Worm (Caenorhabditis elegans) whole organism, L1 larva: ENCODE measurements around the gene ZK643.6.

Source experiments
- C04F5.9 ChIP-seq: sonication (generic microtip); optimal IDR thresholded peaks from 2 replicates; lab custom pipeline; 2016; ENCODE audit warnings: missing genetic modification characterization, missing compliant biosample characterization
- C16A3.4 ChIP-seq: fragments of 150-350 bp; optimal IDR thresholded peaks from 2 replicates; lab custom pipeline; 2014; ENCODE audit warnings: missing biosample characterization, missing genetic modification characterization
- Y116A8C.19 ChIP-seq: sonication (generic microtip); optimal IDR thresholded peaks from 2 replicates; lab custom pipeline; 2016; ENCODE audit warnings: missing compliant biosample characterization, missing genetic modification characterization, borderline replicate concordance
- aly-2 ChIP-seq: fragments of 150-350 bp; optimal IDR thresholded peaks from 2 replicates; lab custom pipeline; 2014; ENCODE audit warnings: missing biosample characterization, missing genetic modification characterization
- blmp-1 ChIP-seq: fragments of 150-350 bp; optimal IDR thresholded peaks from 2 replicates; lab custom pipeline; 2014; ENCODE audit warnings: missing biosample characterization, missing genetic modification characterization
- ceh-63 ChIP-seq: fragments of 200-800 bp; sonication (Bioruptor generic); optimal IDR thresholded peaks from 2 replicates; lab custom pipeline; 2018; ENCODE audit warnings: mild to moderate bottlenecking, missing genetic modification characterization, missing compliant biosample characterization
- ces-1 ChIP-seq: fragments of 150-350 bp; optimal IDR thresholded peaks from 2 replicates; lab custom pipeline; 2014; ENCODE audit warnings: missing biosample characterization, missing genetic modification reagents, missing genetic modification characterization
- dpl-1 ChIP-seq, 3 experiments: fragments of 150-350 bp in 2 of 3; sonication (generic microtip) in 1 of 3; optimal IDR thresholded peaks; 2 replicates each; lab custom pipeline; 2014 to 2017; ENCODE audit warnings: missing biosample characterization in 3 of 3, missing genetic modification characterization in 3 of 3, missing genetic modification reagents in 3 of 3
- efl-1 ChIP-seq, 4 experiments: fragments of 150-350 bp; optimal IDR thresholded peaks in 3 of 4; peaks in 1 of 4; 1 replicate in 1 of 4; 2 replicates in 3 of 4; lab custom pipeline; 2014; ENCODE audit warnings: missing biosample characterization in 2 of 4, missing genetic modification characterization in 2 of 4, missing genetic modification reagents in 2 of 4
- efl-3 ChIP-seq: fragments of 200-800 bp; sonication (Bioruptor generic); optimal IDR thresholded peaks from 2 replicates; lab custom pipeline; 2018; ENCODE audit warnings: mild to moderate bottlenecking, missing genetic modification characterization, missing compliant biosample characterization
- egl-13 ChIP-seq: sonication (generic microtip); optimal IDR thresholded peaks from 2 replicates; lab custom pipeline; 2016; ENCODE audit warnings: missing genotype, missing genetic modification reagents, missing genetic modification characterization, missing compliant biosample characterization
- egl-27 ChIP-seq, 2 experiments: fragments of 150-350 bp in 1 of 2; sonication (generic microtip); optimal IDR thresholded peaks; 3 replicates each; lab custom pipeline; 2017 to 2018; ENCODE audit warnings: missing biosample characterization in 2 of 2, missing genetic modification characterization in 2 of 2, missing genetic modification reagents in 2 of 2
- elt-2 ChIP-seq: sonication (generic microtip); optimal IDR thresholded peaks from 2 replicates; lab custom pipeline; 2016; ENCODE audit warnings: missing genetic modification characterization, mild to moderate bottlenecking, inconsistent platforms, missing compliant biosample characterization, missing genetic modification reagents
- fkh-10 ChIP-seq: sonication (generic microtip); optimal IDR thresholded peaks from 2 replicates; lab custom pipeline; 2017; ENCODE audit warnings: missing biosample characterization, missing genetic modification reagents, missing genetic modification characterization
- fos-1 ChIP-seq: fragments of 150-350 bp; optimal IDR thresholded peaks from 2 replicates; lab custom pipeline; 2014; ENCODE audit warnings: missing biosample characterization, missing genetic modification characterization
- hlh-4 ChIP-seq: sonication (generic microtip); optimal IDR thresholded peaks from 2 replicates; lab custom pipeline; 2016; ENCODE audit warnings: mild to moderate bottlenecking, missing genetic modification characterization, missing compliant biosample characterization
- isw-1 ChIP-seq: fragments of 200-800 bp; sonication (Bioruptor generic); IDR thresholded peaks from 2 replicates; pipeline ENCODE4 v1.3.6; 2022; ENCODE audit warnings: missing genetic modification characterization, missing compliant biosample characterization
- lin-14 ChIP-seq: fragments of 200-800 bp; sonication (Bioruptor generic); optimal IDR thresholded peaks from 2 replicates; lab custom pipeline; 2018; ENCODE audit warnings: mild to moderate bottlenecking, missing genetic modification characterization, moderate library complexity, missing compliant biosample characterization
- lin-15B ChIP-seq: fragments of 150-350 bp; sonication (generic microtip); optimal IDR thresholded peaks from 3 replicates; lab custom pipeline; 2014; ENCODE audit warnings: missing biosample characterization, missing genetic modification characterization
- lin-39 ChIP-seq: fragments of 150-350 bp; optimal IDR thresholded peaks from 2 replicates; lab custom pipeline; 2014; ENCODE audit warnings: missing biosample characterization, missing genetic modification reagents, missing genetic modification characterization
- lir-3 ChIP-seq: sonication (generic microtip); optimal IDR thresholded peaks from 2 replicates; lab custom pipeline; 2016; ENCODE audit warnings: mild to moderate bottlenecking, missing genetic modification characterization, moderate library complexity, missing compliant biosample characterization; ENCODE audit not compliant: poor library complexity
- mef-2 ChIP-seq: fragments of 150-350 bp; optimal IDR thresholded peaks from 2 replicates; lab custom pipeline; 2014; ENCODE audit warnings: missing biosample characterization, missing genetic modification characterization
- nhr-11 ChIP-seq: fragments of 150-350 bp; optimal IDR thresholded peaks from 2 replicates; lab custom pipeline; 2014; ENCODE audit warnings: missing biosample characterization, missing genetic modification characterization
- nhr-20 ChIP-seq: sonication (generic microtip); optimal IDR thresholded peaks from 2 replicates; lab custom pipeline; 2016; ENCODE audit warnings: mild to moderate bottlenecking, missing genetic modification characterization, missing compliant biosample characterization
- nhr-71 ChIP-seq: sonication (generic microtip); optimal IDR thresholded peaks from 2 replicates; lab custom pipeline; 2016; ENCODE audit warnings: mild to moderate bottlenecking, missing genetic modification characterization, moderate library complexity, missing compliant biosample characterization
- nhr-76 ChIP-seq: sonication (generic microtip); optimal IDR thresholded peaks from 2 replicates; lab custom pipeline; 2017; ENCODE audit warnings: missing biosample characterization, missing genetic modification characterization
- nhr-77 ChIP-seq: fragments of 150-350 bp; optimal IDR thresholded peaks from 2 replicates; lab custom pipeline; 2014; ENCODE audit warnings: missing biosample characterization, missing genetic modification characterization
- nhr-84 ChIP-seq: sonication (generic microtip); optimal IDR thresholded peaks from 2 replicates; lab custom pipeline; 2017; ENCODE audit warnings: missing biosample characterization, missing genetic modification characterization
- nhr-85 ChIP-seq: sonication (generic microtip); peaks from one replicate; lab custom pipeline; 2016; ENCODE audit warnings: missing genetic modification characterization, inconsistent platforms, missing compliant biosample characterization
- pag-3 ChIP-seq: sonication (generic microtip); optimal IDR thresholded peaks from 2 replicates; lab custom pipeline; 2017; ENCODE audit warnings: missing genetic modification characterization, mild to moderate bottlenecking, missing compliant biosample characterization, antibody characterized with exemption, borderline replicate concordance; ENCODE audit not compliant: insufficient read depth
- pax-3 ChIP-seq: fragments of 200-800 bp; sonication (Bioruptor generic); optimal IDR thresholded peaks from 2 replicates; lab custom pipeline; 2018; ENCODE audit warnings: mild to moderate bottlenecking, missing genetic modification characterization, moderate library complexity, missing compliant biosample characterization
- rnt-1 ChIP-seq: sonication (generic microtip); optimal IDR thresholded peaks from 2 replicates; lab custom pipeline; 2016; ENCODE audit warnings: mild to moderate bottlenecking, missing genetic modification characterization, moderate library complexity, missing compliant biosample characterization
- skn-1 ChIP-seq: fragments of 150-350 bp; optimal IDR thresholded peaks from 2 replicates; lab custom pipeline; 2014; ENCODE audit warnings: missing biosample characterization, missing genetic modification characterization
- snu-23 ChIP-seq: sonication (generic microtip); optimal IDR thresholded peaks from 2 replicates; lab custom pipeline; 2016; ENCODE audit warnings: missing genetic modification characterization, missing compliant biosample characterization
- sox-4 ChIP-seq: sonication (generic microtip); optimal IDR thresholded peaks from 2 replicates; lab custom pipeline; 2016; ENCODE audit warnings: missing genetic modification characterization, missing compliant biosample characterization
- sptf-1 ChIP-seq: fragments of 150-350 bp; optimal IDR thresholded peaks from 2 replicates; lab custom pipeline; 2014; ENCODE audit warnings: missing biosample characterization, missing genetic modification characterization
- swsn-7 ChIP-seq: sonication (generic microtip); optimal IDR thresholded peaks from 2 replicates; lab custom pipeline; 2016; ENCODE audit warnings: missing genetic modification characterization, missing compliant biosample characterization
- tlp-1 ChIP-seq: fragments of 150-350 bp; optimal IDR thresholded peaks from 2 replicates; lab custom pipeline; 2014; ENCODE audit warnings: missing biosample characterization, missing genetic modification characterization
- unc-130 ChIP-seq: fragments of 150-350 bp; optimal IDR thresholded peaks from 2 replicates; lab custom pipeline; 2017; ENCODE audit warnings: missing biosample characterization, missing genetic modification characterization, inconsistent platforms
- unc-30 ChIP-seq: sonication (generic microtip); optimal IDR thresholded peaks from 2 replicates; lab custom pipeline; 2017; ENCODE audit warnings: missing biosample characterization, missing genetic modification characterization
- unc-98 ChIP-seq: fragments of 200-800 bp; sonication (Bioruptor generic); IDR thresholded peaks from 2 replicates; pipeline ENCODE4 v1.3.6; 2022; ENCODE audit warnings: missing genetic modification characterization, missing compliant biosample characterization
- xbp-1 ChIP-seq: sonication (generic microtip); optimal IDR thresholded peaks from 2 replicates; lab custom pipeline; 2016; ENCODE audit warnings: missing genetic modification characterization, missing compliant biosample characterization
- zag-1 ChIP-seq: fragments of 150-350 bp; optimal IDR thresholded peaks from 2 replicates; lab custom pipeline; 2014; ENCODE audit warnings: missing biosample characterization, missing genetic modification characterization
- zip-4 ChIP-seq: fragments of 200-800 bp; sonication (Bioruptor generic); optimal IDR thresholded peaks from 2 replicates; lab custom pipeline; 2018; ENCODE audit warnings: mild to moderate bottlenecking, missing genetic modification characterization, moderate library complexity, missing compliant biosample characterization
- ztf-11 ChIP-seq, 2 experiments: sonication (generic microtip); optimal IDR thresholded peaks; 2 replicates each; lab custom pipeline; 2016 to 2017; ENCODE audit warnings: missing genetic modification characterization in 2 of 2, missing biosample characterization in 1 of 2, missing compliant biosample characterization in 1 of 2
- ztf-4 ChIP-seq: fragments of 150-350 bp; optimal IDR thresholded peaks from 2 replicates; lab custom pipeline; 2014; ENCODE audit warnings: missing biosample characterization, missing genetic modification characterization

Gene ZK643.6

ce11 chrIII:8956146-8956646 is 4.4 kb downstream of the ZK643.6 start, which contains the start of the genes ZK643.5 and ZK643.2 (continued):
- TF ChIP-seq dpl-1 (GFP tag; optimal IDR thresholded peaks at IDR 0.05; lab: Kevin White, UChicago), result peak; percentile 75 to 86 (median 79)
- peak; percentile 70 for TF ChIP-seq blmp-1 (tag; lab: Kevin White, UChicago)
- peak; percentile 21 for TF ChIP-seq fos-1 (tag; lab: Kevin White, UChicago)
- no peak for TF ChIP-seq nhr-84 (tag; lab: Kevin White, UChicago)
- TF ChIP-seq aly-2, result no peak
- peak; percentile 65 for TF ChIP-seq egl-13
- no peak for TF ChIP-seq zip-4
- TF ChIP-seq fkh-10 (GFP tag; lab: Kevin White, UChicago), result no peak
- peak; percentile 71 for TF ChIP-seq skn-1 (tag; lab: Kevin White, UChicago)
- TF ChIP-seq nhr-71, result peak; percentile 80
- peak; percentile 12; the same call in 1 of the 2 replicates for TF ChIP-seq isw-1 (GFP tag; lab: Robert Waterston, UW)
- TF ChIP-seq tlp-1 (tag; lab: Kevin White, UChicago), result no peak
- no peak for TF ChIP-seq efl-3 (GFP tag; lab: Kevin White, UChicago)
- peak; percentile 68 for TF ChIP-seq rnt-1
- TF ChIP-seq lin-15B (tag; lab: Kevin White, UChicago), result peak; percentile 37
- no peak for TF ChIP-seq nhr-76 (tag; lab: Kevin White, UChicago)
- TF ChIP-seq lin-14, result peak; percentile 70
- TF ChIP-seq sptf-1 (tag; lab: Kevin White, UChicago), result no peak
- no peak for TF ChIP-seq sox-4
- peak; percentile 45 for TF ChIP-seq nhr-85 (tag; lab: Kevin White, UChicago)
- TF ChIP-seq lir-3 (tag; lab: Kevin White, UChicago), result peak; percentile 68
- TF ChIP-seq ces-1 (GFP tag; lab: Kevin White, UChicago), result no peak
- no peak for TF ChIP-seq pax-3 (tag; lab: Kevin White, UChicago)
- peak in 1 of 2 experiments; percentile 7 for TF ChIP-seq ztf-11 (tag; optimal IDR thresholded peaks at IDR 0.05; lab: Kevin White, UChicago)
- TF ChIP-seq xbp-1, result peak; percentile 73
- TF ChIP-seq swsn-7 (tag; lab: Kevin White, UChicago), result peak; percentile 74
- TF ChIP-seq mef-2 (tag; lab: Kevin White, UChicago), result no peak
- peak; percentile 80 for TF ChIP-seq snu-23 (GFP tag; lab: Kevin White, UChicago)
- TF ChIP-seq elt-2 (tag; lab: Kevin White, UChicago), result no peak
- no peak for TF ChIP-seq hlh-4 (tag; lab: Kevin White, UChicago)
- TF ChIP-seq C04F5.9, result peak; percentile 44
- TF ChIP-seq egl-27 (tag; optimal IDR thresholded peaks at IDR 0.05; lab: Kevin White, UChicago), result no peak
- TF ChIP-seq unc-30 (tag; lab: Kevin White, UChicago), result no peak
- TF ChIP-seq nhr-11 (tag; lab: Kevin White, UChicago), result no peak
- TF ChIP-seq efl-1 (optimal IDR thresholded peaks at IDR 0.05; lab: Kevin White, UChicago), result peak; percentile 57 to 79
- peak; percentile 82 to 96 for TF ChIP-seq efl-1 (GFP tag; optimal IDR thresholded peaks at IDR 0.05 in 1 of 2; lab: Kevin White, UChicago)
- TF ChIP-seq pag-3 (tag; lab: Kevin White, UChicago), result no peak
- TF ChIP-seq zag-1 (tag; lab: Kevin White, UChicago), result no peak
- peak; percentile 66 for TF ChIP-seq C16A3.4 (tag; lab: Kevin White, UChicago)
- no peak for TF ChIP-seq nhr-77 (tag; lab: Kevin White, UChicago)
- no peak for TF ChIP-seq ceh-63
- no peak for TF ChIP-seq Y116A8C.19 (tag; lab: Kevin White, UChicago)
- TF ChIP-seq lin-39, result no peak
- no peak for TF ChIP-seq unc-98 (GFP tag; lab: Robert Waterston, UW)
- TF ChIP-seq nhr-20 (tag; lab: Kevin White, UChicago), result peak; percentile 74
- TF ChIP-seq unc-130 (tag; lab: Kevin White, UChicago), result peak; percentile 26
- TF ChIP-seq ztf-4 (tag; lab: Kevin White, UChicago), result peak; percentile 11
